Fruit fly (Drosophila melanogaster) whole organism, embryonic: Measurements from ENCODE around the gene Hexo2.

Experiments used
- Awh ChIP-seq: fragments of 200-800 bp; sonication (Bioruptor generic); IDR thresholded peaks from 2 replicates; pipeline ENCODE4, ENCODE4 v1.3.6; 2022; ENCODE audit warnings: missing biosample characterization, missing genetic modification characterization
- CG10209 ChIP-seq: fragments of 200-800 bp; sonication (Bioruptor generic); optimal IDR thresholded peaks from 3 replicates; lab custom pipeline; 2017; ENCODE audit warnings: missing biosample characterization, mild to moderate bottlenecking, missing genetic modification characterization, missing genetic modification reagents
- CG1024 ChIP-seq: fragments of 200-800 bp; sonication (Bioruptor generic); IDR thresholded peaks from 2 replicates; pipeline ENCODE4 v1.3.6; 2022; ENCODE audit warnings: missing biosample characterization, missing genetic modification characterization
- CG11398 ChIP-seq: fragments of 200-800 bp; sonication (Bioruptor generic); optimal IDR thresholded peaks from 2 replicates; lab custom pipeline; 2016; ENCODE audit warnings: missing biosample characterization, missing genetic modification characterization
- CG11695 ChIP-seq: fragments of 200-800 bp; sonication (Bioruptor generic); IDR thresholded peaks from 3 replicates; pipeline ENCODE4 v1.3.6; 2022; ENCODE audit warnings: missing biosample characterization, missing genetic modification characterization
- CG1233 ChIP-seq: fragments of 200-800 bp; sonication (Bioruptor generic); optimal IDR thresholded peaks from 4 replicates; lab custom pipeline; 2018; ENCODE audit warnings: missing biosample characterization, mild to moderate bottlenecking, missing genetic modification characterization
- CG14014 ChIP-seq: fragments of 200-800 bp; sonication (Bioruptor generic); IDR thresholded peaks from 2 replicates; pipeline ENCODE4 v1.3.6; 2022; ENCODE audit warnings: missing biosample characterization, missing genetic modification characterization
- CG14710 ChIP-seq: fragments of 200-800 bp; sonication (Bioruptor generic); optimal IDR thresholded peaks from 3 replicates; lab custom pipeline; 2019; ENCODE audit warnings: missing biosample characterization, mild to moderate bottlenecking, missing genetic modification characterization, moderate library complexity
- CG15073 ChIP-seq: fragments of 200-800 bp; sonication (Bioruptor generic); optimal IDR thresholded peaks from 2 replicates; lab custom pipeline; 2016; ENCODE audit warnings: missing biosample characterization, missing genetic modification characterization
- CG1602 ChIP-seq: fragments of 200-800 bp; sonication (Bioruptor generic); optimal IDR thresholded peaks from 3 replicates; lab custom pipeline; 2016; ENCODE audit warnings: missing biosample characterization, missing genetic modification characterization
- CG1603 ChIP-seq: fragments of 200-800 bp; sonication (Bioruptor generic); optimal IDR thresholded peaks from 2 replicates; lab custom pipeline; 2019; ENCODE audit warnings: missing biosample characterization, mild to moderate bottlenecking, missing genetic modification characterization, moderate library complexity
- CG17361 ChIP-seq: fragments of 200-800 bp; sonication (Bioruptor generic); IDR thresholded peaks from 3 replicates; pipeline ENCODE4 v1.3.6; 2022; ENCODE audit warnings: missing biosample characterization, missing genetic modification characterization
- CG1792 ChIP-seq: fragments of 200-800 bp; sonication (Bioruptor generic); optimal IDR thresholded peaks from 2 replicates; lab custom pipeline; 2016; ENCODE audit warnings: missing biosample characterization, missing genetic modification characterization
- CG2120 ChIP-seq: fragments of 200-800 bp; sonication (Bioruptor generic); optimal IDR thresholded peaks from 3 replicates; lab custom pipeline; 2016; ENCODE audit warnings: missing biosample characterization, missing genetic modification characterization
- CG33213 ChIP-seq: fragments of 200-800 bp; sonication (Bioruptor generic); optimal IDR thresholded peaks from 3 replicates; lab custom pipeline; 2016; ENCODE audit warnings: missing biosample characterization, missing genetic modification characterization
- CG34376 ChIP-seq: fragments of 200-800 bp; sonication (Bioruptor generic); optimal IDR thresholded peaks from 2 replicates; lab custom pipeline; 2018; ENCODE audit warnings: missing biosample characterization, mild to moderate bottlenecking, missing genetic modification characterization
- CG4854 ChIP-seq: fragments of 200-800 bp; sonication (Bioruptor generic); optimal IDR thresholded peaks from 2 replicates; lab custom pipeline; 2016; ENCODE audit warnings: missing biosample characterization, missing genetic modification characterization, inconsistent platforms
- CG6689 ChIP-seq: fragments of 200-800 bp; sonication (Bioruptor generic); IDR thresholded peaks from 2 replicates; pipeline ENCODE4 v1.3.6; 2022; ENCODE audit warnings: missing biosample characterization, missing genetic modification characterization
- CG6813 ChIP-seq: fragments of 200-800 bp; sonication (Bioruptor generic); optimal IDR thresholded peaks from 2 replicates; lab custom pipeline; 2017; ENCODE audit warnings: missing biosample characterization, missing genetic modification characterization, mild to moderate bottlenecking, moderate library complexity, missing genetic modification reagents
- CG7786 ChIP-seq: fragments of 200-800 bp; sonication (Bioruptor generic); optimal IDR thresholded peaks from 2 replicates; lab custom pipeline; 2016; ENCODE audit warnings: missing biosample characterization, missing genetic modification characterization
- CG7987 ChIP-seq: fragments of 200-800 bp; sonication (Bioruptor generic); optimal IDR thresholded peaks from 2 replicates; lab custom pipeline; 2018; ENCODE audit warnings: missing biosample characterization, mild to moderate bottlenecking, missing genetic modification characterization, moderate library complexity
- Dek ChIP-seq: fragments of 200-800 bp; sonication (Bioruptor generic); optimal IDR thresholded peaks from 3 replicates; lab custom pipeline; 2019; ENCODE audit warnings: missing biosample characterization, mild to moderate bottlenecking, missing genetic modification characterization, moderate library complexity
- Hr3 ChIP-seq: fragments of 200-800 bp; sonication (Bioruptor generic); optimal IDR thresholded peaks from 3 replicates; lab custom pipeline; 2016; ENCODE audit warnings: missing biosample characterization, missing genetic modification characterization
- NC2β ChIP-seq: fragments of 200-800 bp; sonication (Bioruptor generic); optimal IDR thresholded peaks from 2 replicates; lab custom pipeline; 2016; ENCODE audit warnings: missing biosample characterization, missing genetic modification characterization
- Nf-YA ChIP-seq: fragments of 200-800 bp; sonication (Bioruptor generic); IDR thresholded peaks from 2 replicates; pipeline ENCODE4 v1.3.6; 2022; ENCODE audit warnings: missing biosample characterization, missing genetic modification characterization
- Rfx ChIP-seq: fragments of 200-800 bp; sonication (Bioruptor generic); IDR thresholded peaks from 2 replicates; pipeline ENCODE4 v1.3.6; 2022; ENCODE audit warnings: missing biosample characterization, missing genetic modification characterization
- Taf1 ChIP-seq: fragments of 200-800 bp; sonication (Bioruptor generic); IDR thresholded peaks from 2 replicates; pipeline ENCODE4 v1.3.6; 2022; ENCODE audit warnings: missing biosample characterization, missing genetic modification characterization
- Xbp1 ChIP-seq: fragments of 200-800 bp; sonication (Bioruptor generic); optimal IDR thresholded peaks from 3 replicates; lab custom pipeline; 2016; ENCODE audit warnings: missing biosample characterization, mild to moderate bottlenecking, missing genetic modification characterization
- az2 ChIP-seq: fragments of 200-800 bp; sonication (Bioruptor generic); optimal IDR thresholded peaks from 3 replicates; lab custom pipeline; 2016; ENCODE audit warnings: missing biosample characterization, missing genetic modification characterization
- crol ChIP-seq: fragments of 200-800 bp; sonication (Bioruptor generic); IDR thresholded peaks from 2 replicates; pipeline ENCODE4 v1.3.6; 2022; ENCODE audit warnings: missing biosample characterization, missing genetic modification characterization
- esg ChIP-seq: fragments of 200-800 bp; sonication (Bioruptor generic); conservative IDR thresholded peaks from 2 replicates; pipeline ENCODE4 v1.3.6; 2022; ENCODE audit warnings: missing biosample characterization, missing genetic modification characterization
- exex ChIP-seq: fragments of 200-800 bp; sonication (Bioruptor generic); optimal IDR thresholded peaks from 4 replicates; lab custom pipeline; 2018; ENCODE audit warnings: missing biosample characterization, mild to moderate bottlenecking, missing genetic modification characterization, moderate library complexity
- fru ChIP-seq: fragments of >200 bp; optimal IDR thresholded peaks from 2 replicates; lab custom pipeline; 2017
- h ChIP-seq: fragments of >200 bp; optimal IDR thresholded peaks from 2 replicates; lab custom pipeline; 2017
- jigr1 ChIP-seq: fragments of 200-800 bp; sonication (Bioruptor generic); IDR thresholded peaks from 3 replicates; pipeline ENCODE4 v1.3.6; 2022; ENCODE audit warnings: missing biosample characterization, missing genetic modification characterization
- ken ChIP-seq: fragments of 200-800 bp; sonication (Bioruptor generic); IDR thresholded peaks from 3 replicates; pipeline ENCODE4 v1.3.6; 2022; ENCODE audit warnings: missing biosample characterization, missing genetic modification characterization
- kni ChIP-seq: fragments of 200-800 bp; sonication (Bioruptor generic); optimal IDR thresholded peaks from 3 replicates; lab custom pipeline; 2017; ENCODE audit warnings: mild to moderate bottlenecking, missing biosample characterization, missing genetic modification reagents, missing genetic modification characterization
- lilli ChIP-seq: fragments of 200-800 bp; sonication (Bioruptor generic); optimal IDR thresholded peaks from 3 replicates; lab custom pipeline; 2016; ENCODE audit warnings: missing biosample characterization, missing genetic modification characterization
- lola ChIP-seq, 3 experiments: fragments of >200 bp in 2 of 3; fragments of 200-800 bp in 1 of 3; sonication (Bioruptor generic) in 1 of 3; optimal IDR thresholded peaks; 2 replicates each; lab custom pipeline; 2017 to 2019; ENCODE audit warnings: missing biosample characterization in 3 of 3, missing genetic modification characterization in 3 of 3, mild to moderate bottlenecking in 1 of 3, moderate library complexity in 1 of 3
- mirr ChIP-seq: fragments of 200-800 bp; sonication (Bioruptor generic); optimal IDR thresholded peaks from 3 replicates; lab custom pipeline; 2018; ENCODE audit warnings: missing biosample characterization, mild to moderate bottlenecking, missing genetic modification characterization
- nerfin-2 ChIP-seq: fragments of 200-800 bp; sonication (Bioruptor generic); IDR thresholded peaks from 2 replicates; pipeline ENCODE4 v1.3.6; 2022; ENCODE audit warnings: missing biosample characterization, missing genetic modification characterization; ENCODE audit not compliant: partially characterized antibody
- nmo ChIP-seq: fragments of 200-800 bp; sonication (Bioruptor generic); optimal IDR thresholded peaks from 2 replicates; lab custom pipeline; 2018; ENCODE audit warnings: missing biosample characterization, mild to moderate bottlenecking, missing genetic modification characterization, moderate library complexity
- nom ChIP-seq: fragments of 200-800 bp; sonication (Bioruptor generic); optimal IDR thresholded peaks from 2 replicates; lab custom pipeline; 2017; ENCODE audit warnings: missing biosample characterization, missing genetic modification characterization, mild to moderate bottlenecking, moderate library complexity, missing genetic modification reagents
- onecut ChIP-seq: fragments of 200-800 bp; sonication (Bioruptor generic); IDR thresholded peaks from 2 replicates; pipeline ENCODE4 v1.3.6; 2022; ENCODE audit warnings: missing biosample characterization, missing genetic modification characterization
- prd ChIP-seq, 3 experiments: fragments of >200 bp in 2 of 3; fragments of 200-800 bp in 1 of 3; sonication (Bioruptor generic) in 1 of 3; optimal IDR thresholded peaks in 2 of 3; IDR thresholded peaks in 1 of 3; 2 replicates in 2 of 3; 3 replicates in 1 of 3; pipeline versions ENCODE4 v1.3.6 to Lab custom; 2017 to 2022; ENCODE audit warnings: missing biosample characterization in 1 of 3, missing genetic modification characterization in 1 of 3
- run ChIP-seq: fragments of 200-800 bp; sonication (Bioruptor generic); optimal IDR thresholded peaks from 3 replicates; lab custom pipeline; 2018; ENCODE audit warnings: missing biosample characterization, mild to moderate bottlenecking, missing genetic modification characterization
- scrt ChIP-seq: fragments of 200-800 bp; sonication (Bioruptor generic); optimal IDR thresholded peaks from 2 replicates; lab custom pipeline; 2018; ENCODE audit warnings: missing biosample characterization, mild to moderate bottlenecking, missing genetic modification characterization, moderate library complexity
- slou ChIP-seq: fragments of 200-800 bp; sonication (Bioruptor generic); optimal IDR thresholded peaks from 3 replicates; lab custom pipeline; 2016; ENCODE audit warnings: missing biosample characterization, missing genetic modification characterization
- tna ChIP-seq: fragments of 200-800 bp; sonication (Bioruptor generic); IDR thresholded peaks from 2 replicates; pipeline ENCODE4 v1.3.6; 2022; ENCODE audit warnings: missing biosample characterization, missing genetic modification characterization; ENCODE audit not compliant: partially characterized antibody
- ttk ChIP-seq: fragments of 200-800 bp; sonication (Bioruptor generic); IDR thresholded peaks from 2 replicates; pipeline ENCODE4 v2.1.2; 2022; ENCODE audit warnings: missing biosample characterization, missing genetic modification characterization
- vvl ChIP-seq: fragments of 200-800 bp; sonication (Bioruptor generic); IDR thresholded peaks from 2 replicates; pipeline ENCODE4 v1.3.6; 2022; ENCODE audit warnings: missing biosample characterization, missing genetic modification characterization

Gene Hexo2

DNA sequence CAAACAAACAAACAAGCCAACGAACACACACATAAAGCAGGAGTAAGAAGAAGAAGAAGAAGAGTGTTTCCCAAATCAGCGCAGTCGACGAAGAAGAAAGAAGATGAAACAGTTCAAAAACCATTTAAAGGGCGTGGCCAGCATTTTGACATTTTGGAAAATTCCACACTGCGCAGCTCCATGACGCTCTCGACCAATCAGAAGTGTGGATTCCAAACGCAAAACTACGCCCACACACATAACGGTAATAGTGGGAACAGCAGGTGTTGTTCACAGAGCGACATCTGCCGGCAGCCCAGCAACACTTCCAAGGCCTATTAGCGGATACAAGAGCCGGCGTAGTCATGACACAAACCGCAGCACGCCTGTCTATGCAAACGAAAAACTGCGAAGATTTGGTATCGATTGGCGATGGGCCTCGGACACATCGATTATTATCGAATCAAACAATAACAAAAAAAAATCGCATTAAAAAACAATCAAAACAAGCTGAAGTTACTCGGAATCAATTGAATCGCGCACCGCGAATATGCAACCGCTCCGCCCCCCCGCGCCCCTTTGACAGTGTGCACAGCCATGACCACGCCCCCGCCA, 32.7 kb upstream of the Hexo2 start, which contains the start of gene Rubicon (continued):
- TF ChIP-seq CG11695 (GFP tag; lab: Robert Waterston, UW) (no peak), Hr3 (GFP tag; lab: Kevin White, UChicago) (no peak), CG14710 (tag; lab: Kevin White, UChicago) (peak; percentile 75), CG15073 (GFP tag; lab: Kevin White, UChicago) (no peak), kni (GFP tag; lab: Kevin White, UChicago) (peak; percentile 6), CG10209 (GFP tag; lab: Kevin White, UChicago) (no peak), CG1602 (no peak), mirr (peak; percentile 22), vvl (GFP tag; lab: Robert Waterston, UW) (peak; percentile 74), CG7987 (GFP tag; lab: Kevin White, UChicago) (peak; percentile 61), CG6813 (no peak), Rfx (GFP tag; lab: Robert Waterston, UW) (peak; percentile 73), scrt (GFP tag; lab: Kevin White, UChicago) (peak; percentile 5), slou (no peak), NC2β (GFP tag; lab: Kevin White, UChicago) (peak; percentile 64), jigr1 (GFP tag; lab: Robert Waterston, UW) (no peak), az2 (GFP tag; lab: Kevin White, UChicago) (peak; percentile 14), ttk (no peak), CG1603 (peak; percentile 87), CG1024 (GFP tag; lab: Robert Waterston, UW) (no peak), fru (lab: Kevin White, UChicago) (no peak), CG17361 (GFP tag; lab: Robert Waterston, UW) (no peak), crol (no peak), prd (optimal IDR thresholded peaks at IDR 0.05; lab: Kevin White, UChicago) (no peak), prd (GFP tag; IDR thresholded peaks at IDR 0.05; lab: Robert Waterston, UW) (peak; percentile 46; the same call in 1 of the 3 replicates), CG1233 (GFP tag; lab: Kevin White, UChicago) (peak; percentile 44), lilli (GFP tag; lab: Kevin White, UChicago) (peak; percentile 26), CG11398 (GFP tag; lab: Kevin White, UChicago) (no peak), CG4854 (no peak), lola (GFP tag; optimal IDR thresholded peaks at IDR 0.05; lab: Kevin White, UChicago) (no peak), Xbp1 (GFP tag; lab: Kevin White, UChicago) (peak; percentile 59), CG6689 (GFP tag; lab: Robert Waterston, UW) (no peak), nom (GFP tag; lab: Kevin White, UChicago) (peak; percentile 86), CG33213 (GFP tag; lab: Kevin White, UChicago) (peak; percentile 80), CG34376 (GFP tag; lab: Kevin White, UChicago) (peak; percentile 26), CG1792 (GFP tag; lab: Kevin White, UChicago) (no peak), run (tag; lab: Kevin White, UChicago) (no peak), ken (GFP tag; lab: Robert Waterston, UW) (peak; percentile 65; the same call in 2 of the 3 replicates), nerfin-2 (GFP tag; lab: Robert Waterston, UW) (peak; percentile 83), Dek (peak; percentile 48), CG14014 (no peak), onecut (GFP tag; lab: Robert Waterston, UW) (peak; percentile 52), h (lab: Kevin White, UChicago) (no peak), nmo (peak; percentile 45), esg (no peak), Awh (GFP tag; lab: Robert Waterston, UW) (peak; percentile 26; the same call in 1 of the 2 replicates), Taf1 (GFP tag; lab: Robert Waterston, UW) (no peak), Nf-YA (GFP tag; lab: Robert Waterston, UW) (peak; percentile 66), exex (peak; percentile 73), CG2120 (peak; percentile 29), CG7786 (GFP tag; lab: Kevin White, UChicago) (no peak), tna (peak; percentile 84)
